Worm (Caenorhabditis elegans) whole organism, L1 larva: Measurements from ENCODE around the gene trr-1.

Experiments used
- ama-1 ChIP-seq: fragments of 150-350 bp; optimal IDR thresholded peaks from 2 replicates; lab custom pipeline; 2014
- lsy-2 ChIP-seq, 2 experiments: fragments of 150-350 bp; optimal IDR thresholded peaks; 2 replicates each; lab custom pipeline; 2014; ENCODE audit warnings: missing biosample characterization in 2 of 2, missing genetic modification characterization in 2 of 2
- nhr-12 ChIP-seq: sonication (generic microtip); optimal IDR thresholded peaks from 2 replicates; lab custom pipeline; 2017; ENCODE audit warnings: missing biosample characterization, missing genetic modification characterization
- nhr-77 ChIP-seq: fragments of 150-350 bp; optimal IDR thresholded peaks from 2 replicates; lab custom pipeline; 2014; ENCODE audit warnings: missing biosample characterization, missing genetic modification characterization
- pag-3 ChIP-seq: sonication (generic microtip); optimal IDR thresholded peaks from 2 replicates; lab custom pipeline; 2017; ENCODE audit warnings: missing genetic modification characterization, mild to moderate bottlenecking, missing compliant biosample characterization, antibody characterized with exemption, borderline replicate concordance; ENCODE audit not compliant: insufficient read depth
- sup-37 ChIP-seq: fragments of 200-800 bp; sonication (Bioruptor generic); optimal IDR thresholded peaks from 2 replicates; lab custom pipeline; 2018; ENCODE audit warnings: mild to moderate bottlenecking, missing genetic modification characterization, missing compliant biosample characterization
- unc-62 ChIP-seq: fragments of 150-350 bp; optimal IDR thresholded peaks from 2 replicates; lab custom pipeline; 2014; ENCODE audit warnings: missing biosample characterization, missing genetic modification reagents, missing genetic modification characterization
- vab-15 ChIP-seq: sonication (generic microtip); optimal IDR thresholded peaks from 2 replicates; lab custom pipeline; 2017; ENCODE audit warnings: missing genotype, mild to moderate bottlenecking, missing genetic modification characterization, missing compliant biosample characterization

DNA sequence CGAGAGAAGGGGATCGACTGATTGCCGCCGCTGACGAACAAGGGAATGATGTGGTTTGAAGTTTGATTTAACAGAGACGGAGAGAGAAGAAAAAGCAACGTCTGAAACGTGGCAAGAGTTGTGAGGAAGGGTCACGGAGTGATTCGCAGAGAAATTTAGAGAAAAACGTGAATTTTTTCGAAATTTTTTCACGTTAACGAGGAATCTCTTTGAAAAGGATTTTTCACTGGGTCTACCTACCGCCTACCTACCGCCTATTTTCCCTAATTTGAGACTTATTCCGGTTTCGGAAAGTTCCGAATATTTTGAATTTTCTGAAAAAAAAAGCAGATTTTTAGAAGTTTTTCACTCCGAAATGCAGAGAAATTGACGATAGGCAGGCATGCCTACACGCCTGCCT, 33.7 kb upstream of the trr-1 start, which contains the start of gene fcmt-1:
- TF ChIP-seq nhr-12 (tag; lab: Kevin White, UChicago) (no peak), unc-62 (no peak), nhr-77 (tag; lab: Kevin White, UChicago) (no peak), vab-15 (tag; lab: Kevin White, UChicago) (no peak), pag-3 (no peak), ama-1 (no peak), lsy-2 (tag; optimal IDR thresholded peaks at IDR 0.05; lab: Kevin White, UChicago) (no peak), sup-37 (GFP tag; lab: Kevin White, UChicago) (no peak)
